Fruit fly (Drosophila melanogaster): ENCODE results near the gene CG9213.
A peak's percentile ranks its signal among the peaks of the same experiment; 100 is the strongest.

The CG9213 gene

DNA sequence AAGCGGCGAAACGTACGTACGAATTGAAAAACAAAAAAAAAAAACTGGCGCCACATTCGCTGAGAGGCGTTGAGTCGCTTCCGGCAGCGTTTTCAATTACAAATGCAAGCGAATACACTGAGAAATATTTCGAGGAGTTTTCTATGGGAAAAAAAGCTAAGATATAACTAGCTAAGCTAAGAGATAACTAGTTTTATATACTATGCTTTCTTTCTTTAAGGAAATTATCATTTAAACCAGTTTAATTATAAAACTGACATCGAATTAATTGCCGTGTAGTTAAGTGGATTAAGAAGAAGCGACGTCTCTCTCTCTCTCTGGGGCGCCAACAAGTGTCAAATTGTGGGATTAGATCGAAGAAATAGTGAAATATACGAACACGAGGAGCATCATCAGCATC is 41.1 kb upstream of the CG9213 start (continued):
- TF ChIP-seq Aef1 (GFP tag; IDR thresholded peaks at IDR 0.05) (peak; percentile 31; the same call in 1 of the 3 replicates), run (tag; optimal IDR thresholded peaks at IDR 0.05) (peak; percentile 3), Hand (GFP tag; optimal IDR thresholded peaks at IDR 0.05) (no peak), BtbVII (GFP tag; optimal IDR thresholded peaks at IDR 0.05) (peak; percentile 20)

DNA sequence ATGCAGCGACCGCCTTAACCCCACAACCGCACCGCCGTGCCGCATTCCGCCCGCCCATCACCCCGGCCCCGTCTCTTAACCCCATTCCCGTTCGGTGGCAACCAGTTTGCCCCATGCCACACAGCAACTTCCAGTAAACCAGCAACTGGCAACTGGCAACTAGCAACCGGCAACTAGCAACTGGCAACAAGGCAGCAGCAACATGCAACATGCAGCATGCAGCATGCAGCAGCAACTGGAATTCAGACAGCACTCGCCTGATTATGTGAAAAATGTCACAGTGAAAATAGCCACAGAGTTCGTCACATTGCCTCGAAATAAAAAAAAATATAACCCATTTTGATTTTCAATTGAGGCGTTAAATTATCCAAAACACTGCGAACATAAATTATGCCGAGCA is 37.5 kb upstream of the CG9213 start:
- peak; percentile 9 for TF ChIP-seq CG11504 (tag; optimal IDR thresholded peaks at IDR 0.05)
- TF ChIP-seq Drgx (GFP tag; IDR thresholded peaks at IDR 0.05), result 0 out of 2 replicates have a peak, but pooled peaks have one; percentile 7
- peak; percentile 58 for TF ChIP-seq Med (GFP tag)
- TF ChIP-seq stc (GFP tag; IDR thresholded peaks at IDR 0.05), result no peak

DNA sequence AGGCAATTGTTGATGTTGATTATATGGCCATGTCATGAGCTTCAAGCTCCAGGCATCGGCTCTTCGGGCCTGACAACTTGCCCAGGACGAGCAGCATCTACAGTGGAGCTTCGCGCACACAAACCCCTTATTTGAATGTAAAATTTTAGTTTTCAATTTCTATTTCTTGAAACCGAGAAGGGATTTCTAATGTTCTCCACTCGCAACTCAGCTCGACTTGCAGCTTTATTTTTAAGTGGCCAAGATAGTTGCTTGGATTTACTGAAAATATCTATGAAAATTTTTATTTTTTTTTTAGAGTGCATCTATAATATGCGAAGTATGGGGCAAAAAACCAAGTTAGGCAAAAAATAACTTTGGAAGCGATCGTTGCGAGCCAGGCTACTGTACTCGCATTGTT is 36.6 kb upstream of the CG9213 start:
- TF ChIP-seq sens (GFP tag) (peak; percentile 39), CG14050 (GFP tag; IDR thresholded peaks at IDR 0.05) (no peak), CG14014 (GFP tag; IDR thresholded peaks at IDR 0.05) (no peak), CG18011 (GFP tag; optimal IDR thresholded peaks at IDR 0.05) (no peak), Xrp1 (GFP tag; IDR thresholded peaks at IDR 0.05) (no peak), sisA (GFP tag; IDR thresholded peaks at IDR 0.05) (no peak), Drgx (GFP tag; IDR thresholded peaks at IDR 0.05) (0 out of 2 replicates have a peak, but pooled peaks have one; percentile 9), trh (GFP tag; optimal IDR thresholded peaks at IDR 0.05) (no peak), gem (tag; optimal IDR thresholded peaks at IDR 0.05) (no peak), CG12769 (tag; optimal IDR thresholded peaks at IDR 0.05) (no peak), Tbp (GFP tag; optimal IDR thresholded peaks at IDR 0.05) (no peak), tin (GFP tag; optimal IDR thresholded peaks at IDR 0.05) (no peak), Med (GFP tag) (peak; percentile 16), MTF-1 (GFP tag; optimal IDR thresholded peaks at IDR 0.05; ENCODE audit: borderline replicate concordance) (no peak), unc-4 (GFP tag; IDR thresholded peaks at IDR 0.05; ENCODE audit: partially characterized antibody) (no peak), CG8290 (GFP tag; optimal IDR thresholded peaks at IDR 0.05) (no peak), CG8290 (tag; optimal IDR thresholded peaks at IDR 0.05) (no peak), br (optimal IDR thresholded peaks at IDR 0.05) (no peak), wdn (GFP tag; IDR thresholded peaks at IDR 0.05) (no peak)

DNA sequence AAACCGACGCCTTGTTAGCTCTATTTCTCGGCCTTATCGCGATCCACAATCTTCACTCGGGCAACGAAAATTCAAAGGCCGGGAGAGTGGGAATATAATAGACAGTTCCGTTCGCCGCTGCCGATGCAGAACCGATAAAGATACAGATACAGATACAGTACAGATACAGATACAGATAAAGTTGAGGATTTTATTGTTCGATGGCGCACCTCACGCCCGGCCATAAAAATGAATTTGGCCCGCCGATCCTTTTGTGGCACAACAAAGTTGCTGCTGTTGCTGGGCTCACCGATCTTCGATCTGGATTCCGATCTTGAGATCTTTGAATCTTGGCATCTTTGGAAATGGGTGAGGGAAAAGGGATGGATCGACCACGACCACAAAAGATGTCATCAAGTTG is 35.8 kb upstream of the CG9213 start:
- peak; percentile 55 for TF ChIP-seq cad (GFP tag; optimal IDR thresholded peaks at IDR 0.05)
- peak; percentile 65 for TF ChIP-seq kni (GFP tag; optimal IDR thresholded peaks at IDR 0.05)
- no peak for TF ChIP-seq shn (GFP tag; optimal IDR thresholded peaks at IDR 0.05)
- TF ChIP-seq pros (GFP tag; optimal IDR thresholded peaks at IDR 0.05), result peak; percentile 22
- TF ChIP-seq CG13287 (GFP tag; IDR thresholded peaks at IDR 0.05; ENCODE audit: partially characterized antibody), result no peak
- peak; percentile 32 for TF ChIP-seq abd-A (tag; optimal IDR thresholded peaks at IDR 0.05)
- TF ChIP-seq grn (GFP tag; optimal IDR thresholded peaks at IDR 0.05), result peak; percentile 100
- peak; percentile 33 for TF ChIP-seq CG12769 (tag; optimal IDR thresholded peaks at IDR 0.05)
- no peak for TF ChIP-seq Hr39 (optimal IDR thresholded peaks at IDR 0.05)
- peak; percentile 72 for TF ChIP-seq CG15479 (GFP tag; optimal IDR thresholded peaks at IDR 0.05)

DNA sequence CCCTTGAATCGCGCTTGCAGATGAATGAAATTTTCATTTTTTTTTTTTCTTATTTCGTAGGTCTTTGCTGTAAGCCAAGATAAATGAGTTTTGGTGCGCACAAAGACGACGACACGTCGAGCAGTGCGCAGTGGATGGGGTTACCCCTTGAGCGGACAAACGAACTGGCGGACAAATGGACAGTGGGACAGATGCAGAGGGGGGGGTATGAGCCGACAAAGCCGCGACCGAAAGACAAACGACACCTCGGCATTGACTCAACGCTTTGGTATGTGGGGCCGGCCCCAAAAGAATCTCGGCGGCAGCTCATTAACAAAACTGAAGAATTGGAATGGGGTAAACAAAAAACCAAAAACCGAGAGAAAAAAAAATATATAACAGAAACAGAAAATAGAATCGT is 35.0 kb upstream of the CG9213 start:
- TF ChIP-seq sd (tag; optimal IDR thresholded peaks at IDR 0.05), result peak; percentile 91
- TF ChIP-seq crol (GFP tag; IDR thresholded peaks at IDR 0.05), result peak; percentile 73
- TF ChIP-seq CG8359 (GFP tag; optimal IDR thresholded peaks at IDR 0.05; ENCODE audit: borderline replicate concordance), result peak; percentile 17
- no peak for TF ChIP-seq toy (GFP tag; IDR thresholded peaks at IDR 0.05)
- TF ChIP-seq kay (GFP tag; optimal IDR thresholded peaks at IDR 0.05), result no peak
- no peak for TF ChIP-seq CG7271 (tag; optimal IDR thresholded peaks at IDR 0.05)
- no peak for TF ChIP-seq hbn (GFP tag; IDR thresholded peaks at IDR 0.05; ENCODE audit: partially characterized antibody)
- TF ChIP-seq sqz (GFP tag; optimal IDR thresholded peaks at IDR 0.05), result peak; percentile 71
- TF ChIP-seq oc (tag; optimal IDR thresholded peaks at IDR 0.05), result peak; percentile 60
- TF ChIP-seq Deaf1 (tag; optimal IDR thresholded peaks at IDR 0.05), result peak; percentile 46
- peak; percentile 71; the same call in 1 of the 4 replicates for TF ChIP-seq chinmo (GFP tag; IDR thresholded peaks at IDR 0.05; ENCODE audit: partially characterized antibody)
- peak; percentile 49 for TF ChIP-seq kni (GFP tag; optimal IDR thresholded peaks at IDR 0.05)
- TF ChIP-seq Med (GFP tag), result peak; percentile 10
- 0 out of 2 replicates have a peak, but pooled peaks have one; percentile 23 for TF ChIP-seq Awh (GFP tag; IDR thresholded peaks at IDR 0.05)
- TF ChIP-seq Ptx1 (GFP tag; IDR thresholded peaks at IDR 0.05), result no peak
